Fruit fly (Drosophila melanogaster) whole organism, embryonic: Measurements from ENCODE around the gene Hel25E.
A peak's percentile ranks its signal among the peaks of the same experiment; 100 is the strongest.

Source experiments
- B-H1 ChIP-seq: fragments of 200-800 bp; sonication (Bioruptor generic); IDR thresholded peaks from 3 replicates; pipeline ENCODE4 v1.3.6; 2022; ENCODE audit warnings: missing biosample characterization, missing genetic modification characterization
- BEAF-32 ChIP-seq: fragments of 200-800 bp; sonication (Bioruptor generic); optimal IDR thresholded peaks from 3 replicates; lab custom pipeline; 2017; ENCODE audit warnings: missing biosample characterization, missing genetic modification characterization, mild to moderate bottlenecking, moderate library complexity, missing genetic modification reagents
- Bdp1 ChIP-seq: fragments of 200-800 bp; sonication (Bioruptor generic); optimal IDR thresholded peaks from 3 replicates; lab custom pipeline; 2016; ENCODE audit warnings: missing biosample characterization, missing genetic modification characterization
- CG10321 ChIP-seq: fragments of 200-800 bp; sonication (Bioruptor generic); IDR thresholded peaks from 2 replicates; pipeline ENCODE4 v1.3.6; 2022; ENCODE audit warnings: missing biosample characterization, missing genetic modification characterization
- CG10366 ChIP-seq: fragments of 200-800 bp; sonication (Bioruptor generic); IDR thresholded peaks from 2 replicates; pipeline ENCODE4 v1.3.6; 2022; ENCODE audit warnings: missing biosample characterization, missing genetic modification characterization
- CG10431 ChIP-seq: fragments of 200-800 bp; sonication (Bioruptor generic); optimal IDR thresholded peaks from 3 replicates; lab custom pipeline; 2018; ENCODE audit warnings: missing biosample characterization, mild to moderate bottlenecking, missing genetic modification characterization
- CG10959 ChIP-seq: fragments of 200-800 bp; sonication (Bioruptor generic); IDR thresholded peaks from 2 replicates; pipeline ENCODE4 v1.3.6; 2022; ENCODE audit warnings: missing biosample characterization, missing genetic modification characterization
- CG12236 ChIP-seq: fragments of 200-800 bp; sonication (Bioruptor generic); optimal IDR thresholded peaks from 2 replicates; lab custom pipeline; 2016; ENCODE audit warnings: missing biosample characterization, missing genetic modification characterization
- CG12299 ChIP-seq: fragments of 200-800 bp; sonication (Bioruptor generic); optimal IDR thresholded peaks from 2 replicates; lab custom pipeline; 2018; ENCODE audit warnings: missing biosample characterization, mild to moderate bottlenecking, missing genetic modification characterization
- CG17328 ChIP-seq: fragments of 200-800 bp; sonication (Bioruptor generic); IDR thresholded peaks from 2 replicates; pipeline ENCODE4 v1.3.6; 2022; ENCODE audit warnings: missing biosample characterization, missing genetic modification characterization
- CG30403 ChIP-seq: fragments of 200-800 bp; sonication (Bioruptor generic); optimal IDR thresholded peaks from 3 replicates; lab custom pipeline; 2016; ENCODE audit warnings: missing biosample characterization, missing genetic modification characterization
- CG31388 ChIP-seq: fragments of 200-800 bp; sonication (Bioruptor generic); optimal IDR thresholded peaks from 2 replicates; lab custom pipeline; 2016; ENCODE audit warnings: missing biosample characterization, missing genetic modification characterization
- CG32767 ChIP-seq: fragments of 200-800 bp; sonication (Bioruptor generic); IDR thresholded peaks from 2 replicates; pipeline ENCODE4 v1.3.6; 2022; ENCODE audit warnings: missing biosample characterization, missing genetic modification characterization
- CG4730 ChIP-seq: fragments of 200-800 bp; sonication (Bioruptor generic); IDR thresholded peaks from 2 replicates; pipeline ENCODE4 v1.3.6; 2022; ENCODE audit warnings: missing biosample characterization, missing genetic modification characterization
- CG5953 ChIP-seq: fragments of 200-800 bp; sonication (Bioruptor generic); IDR thresholded peaks from 2 replicates; pipeline ENCODE4 v1.3.6; 2022; ENCODE audit warnings: missing biosample characterization, missing genetic modification characterization
- CG6683 ChIP-seq: fragments of 200-800 bp; sonication (Bioruptor generic); optimal IDR thresholded peaks from 2 replicates; lab custom pipeline; 2017; ENCODE audit warnings: missing biosample characterization, mild to moderate bottlenecking, missing genetic modification characterization, missing genetic modification reagents
- CG9876 ChIP-seq: fragments of 200-800 bp; sonication (Bioruptor generic); optimal IDR thresholded peaks from 2 replicates; lab custom pipeline; 2016; ENCODE audit warnings: missing biosample characterization, missing genetic modification characterization
- CkIIα-i1 ChIP-seq: fragments of 200-800 bp; sonication (Bioruptor generic); IDR thresholded peaks from 2 replicates; pipeline ENCODE4 v1.3.6; 2022; ENCODE audit warnings: missing biosample characterization, missing genetic modification characterization
- CoRest ChIP-seq: fragments of 200-800 bp; sonication (Bioruptor generic); optimal IDR thresholded peaks from 3 replicates; lab custom pipeline; 2018; ENCODE audit warnings: missing biosample characterization, mild to moderate bottlenecking, missing genetic modification characterization, moderate library complexity
- D19B ChIP-seq: fragments of 200-800 bp; sonication (Bioruptor generic); optimal IDR thresholded peaks from 2 replicates; lab custom pipeline; 2017; ENCODE audit warnings: missing biosample characterization, mild to moderate bottlenecking, missing genetic modification characterization
- Dbx ChIP-seq: fragments of 200-800 bp; sonication (Bioruptor generic); IDR thresholded peaks from 3 replicates; pipeline ENCODE4 v1.3.6; 2022; ENCODE audit warnings: missing biosample characterization, missing genetic modification characterization
- Dek ChIP-seq: fragments of 200-800 bp; sonication (Bioruptor generic); optimal IDR thresholded peaks from 3 replicates; lab custom pipeline; 2019; ENCODE audit warnings: missing biosample characterization, mild to moderate bottlenecking, missing genetic modification characterization, moderate library complexity
- E2f1 ChIP-seq: fragments of 200-800 bp; sonication (Bioruptor generic); IDR thresholded peaks from 2 replicates; pipeline ENCODE4 v1.3.6; 2022; ENCODE audit warnings: missing biosample characterization, missing genetic modification characterization
- Ets65A ChIP-seq: fragments of 200-800 bp; sonication (Bioruptor generic); peaks from one replicate; lab custom pipeline; 2016; ENCODE audit warnings: missing biosample characterization, missing genetic modification characterization
- Fer3 ChIP-seq: fragments of 200-800 bp; sonication (Bioruptor generic); optimal IDR thresholded peaks from 2 replicates; lab custom pipeline; 2018; ENCODE audit warnings: missing biosample characterization, mild to moderate bottlenecking, missing genetic modification characterization, moderate library complexity
- Gug ChIP-seq: fragments of 200-800 bp; sonication (Bioruptor generic); IDR thresholded peaks from 4 replicates; pipeline ENCODE4 v1.3.6; 2022; ENCODE audit warnings: missing biosample characterization, missing genetic modification characterization
- HHEX ChIP-seq: fragments of 200-800 bp; sonication (Bioruptor generic); optimal IDR thresholded peaks from 3 replicates; lab custom pipeline; 2017; ENCODE audit warnings: missing biosample characterization, mild to moderate bottlenecking, missing genetic modification characterization, missing genetic modification reagents
- Hand ChIP-seq: fragments of 200-800 bp; sonication (Bioruptor generic); optimal IDR thresholded peaks from 2 replicates; lab custom pipeline; 2017; ENCODE audit warnings: mild to moderate bottlenecking, missing biosample characterization, missing genetic modification reagents, missing genetic modification characterization
- HmgD ChIP-seq: fragments of 200-800 bp; sonication (Bioruptor generic); optimal IDR thresholded peaks from 3 replicates; lab custom pipeline; 2016; ENCODE audit warnings: missing biosample characterization, missing genetic modification characterization
- Hmr ChIP-seq: fragments of 200-800 bp; sonication (Bioruptor generic); optimal IDR thresholded peaks from 3 replicates; lab custom pipeline; 2017; ENCODE audit warnings: mild to moderate bottlenecking, missing biosample characterization, missing genetic modification reagents, missing genetic modification characterization
- Meics ChIP-seq: fragments of 200-800 bp; sonication (Bioruptor generic); optimal IDR thresholded peaks from 2 replicates; lab custom pipeline; 2017; ENCODE audit warnings: missing biosample characterization, mild to moderate bottlenecking, missing genetic modification characterization
- NC2α ChIP-seq: fragments of 200-800 bp; sonication (Bioruptor generic); optimal IDR thresholded peaks from 2 replicates; lab custom pipeline; 2016; ENCODE audit warnings: missing biosample characterization, missing genetic modification characterization
- Poxn ChIP-seq: fragments of 200-800 bp; sonication (Bioruptor generic); IDR thresholded peaks from 2 replicates; pipeline ENCODE4 v1.3.6; 2022; ENCODE audit warnings: missing biosample characterization, missing genetic modification characterization
- Rx ChIP-seq: fragments of 200-800 bp; sonication (Bioruptor generic); IDR thresholded peaks from 2 replicates; pipeline ENCODE4 v1.3.6; 2022; ENCODE audit warnings: missing biosample characterization, missing genetic modification characterization
- aop ChIP-seq: fragments of 200-800 bp; sonication (Bioruptor generic); IDR thresholded peaks from 2 replicates; pipeline ENCODE4 v1.3.6; 2022; ENCODE audit warnings: missing biosample characterization, missing genetic modification characterization
- ftz-f1 ChIP-seq: fragments of 200-800 bp; sonication (Bioruptor generic); optimal IDR thresholded peaks from 2 replicates; lab custom pipeline; 2016; ENCODE audit warnings: missing biosample characterization, missing genetic modification characterization
- hb ChIP-seq: fragments of 200-800 bp; sonication (Bioruptor generic); IDR thresholded peaks from 3 replicates; pipeline ENCODE4 v1.3.6; 2022; ENCODE audit warnings: missing biosample characterization, missing genetic modification characterization; ENCODE audit not compliant: partially characterized antibody
- ind ChIP-seq: fragments of 200-800 bp; sonication (Bioruptor generic); optimal IDR thresholded peaks from 3 replicates; lab custom pipeline; 2016; ENCODE audit warnings: missing biosample characterization, missing genetic modification characterization
- ken ChIP-seq: fragments of 200-800 bp; sonication (Bioruptor generic); IDR thresholded peaks from 3 replicates; pipeline ENCODE4 v1.3.6; 2022; ENCODE audit warnings: missing biosample characterization, missing genetic modification characterization
- lilli ChIP-seq: fragments of 200-800 bp; sonication (Bioruptor generic); optimal IDR thresholded peaks from 3 replicates; lab custom pipeline; 2016; ENCODE audit warnings: missing biosample characterization, missing genetic modification characterization
- lmd ChIP-seq: fragments of 200-800 bp; sonication (Bioruptor generic); IDR thresholded peaks from 2 replicates; pipeline ENCODE4 v1.3.6; 2022; ENCODE audit warnings: missing biosample characterization, missing genetic modification characterization
- pfk ChIP-seq: fragments of 200-800 bp; sonication (Bioruptor generic); optimal IDR thresholded peaks from 2 replicates; lab custom pipeline; 2018; ENCODE audit warnings: missing biosample characterization, mild to moderate bottlenecking, missing genetic modification characterization, moderate library complexity
- pnt ChIP-seq: fragments of 200-800 bp; sonication (Bioruptor generic); optimal IDR thresholded peaks from 3 replicates; lab custom pipeline; 2016; ENCODE audit warnings: missing biosample characterization, missing genetic modification characterization
- pros ChIP-seq: fragments of 200-800 bp; sonication (Bioruptor generic); optimal IDR thresholded peaks from 3 replicates; lab custom pipeline; 2019; ENCODE audit warnings: missing biosample characterization, mild to moderate bottlenecking, missing genetic modification characterization, moderate library complexity
- sc ChIP-seq, 3 experiments: fragments of >200 bp in 2 of 3; fragments of 200-800 bp in 1 of 3; sonication (Bioruptor generic) in 1 of 3; optimal IDR thresholded peaks; 2 replicates in 2 of 3; 3 replicates in 1 of 3; lab custom pipeline; 2017; ENCODE audit warnings: mild to moderate bottlenecking in 1 of 3, missing biosample characterization in 1 of 3, missing genetic modification characterization in 1 of 3, missing genetic modification reagents in 1 of 3
- sima ChIP-seq: fragments of 200-800 bp; sonication (Bioruptor generic); optimal IDR thresholded peaks from 2 replicates; lab custom pipeline; 2016; ENCODE audit warnings: missing biosample characterization, missing genetic modification characterization
- slp2 ChIP-seq: fragments of 200-800 bp; sonication (Bioruptor generic); optimal IDR thresholded peaks from 2 replicates; lab custom pipeline; 2016; ENCODE audit warnings: missing biosample characterization, missing genetic modification characterization
- tin ChIP-seq: fragments of 200-800 bp; sonication (Bioruptor generic); optimal IDR thresholded peaks from 3 replicates; lab custom pipeline; 2016; ENCODE audit warnings: missing biosample characterization, missing genetic modification characterization
- tio ChIP-seq: fragments of 200-800 bp; sonication (Bioruptor generic); optimal IDR thresholded peaks from 2 replicates; lab custom pipeline; 2017; ENCODE audit warnings: missing biosample characterization, missing genetic modification characterization, inconsistent platforms
- unc-4 ChIP-seq: fragments of 200-800 bp; sonication (Bioruptor generic); IDR thresholded peaks from 2 replicates; pipeline ENCODE4 v1.3.6; 2022; ENCODE audit warnings: missing biosample characterization, missing genetic modification characterization; ENCODE audit not compliant: partially characterized antibody
- usp ChIP-seq: fragments of >200 bp; optimal IDR thresholded peaks from 2 replicates; lab custom pipeline; 2017; ENCODE audit warnings: missing biosample characterization, missing genetic modification characterization
- z ChIP-seq: fragments of 200-800 bp; sonication (Bioruptor generic); IDR thresholded peaks from 3 replicates; pipeline ENCODE4 v1.3.6; 2022; ENCODE audit warnings: missing biosample characterization, missing genetic modification characterization

The Hel25E gene

dm6 chr2L:5569503-5569902, 27.4 kb upstream of the Hel25E start (continued):
- TF ChIP-seq HHEX (GFP tag; lab: Kevin White, UChicago): peak; percentile 24
- TF ChIP-seq Meics: peak; percentile 58
- TF ChIP-seq CG12236 (GFP tag; lab: Kevin White, UChicago): no peak
- no peak for TF ChIP-seq CG9876 (GFP tag; lab: Kevin White, UChicago)
- TF ChIP-seq CG10959 (GFP tag; lab: Robert Waterston, UW): no peak
- no peak for TF ChIP-seq hb
- TF ChIP-seq CG10366 (GFP tag; lab: Robert Waterston, UW): peak; percentile 36; the same call in 1 of the 2 replicates
- no peak for TF ChIP-seq slp2 (GFP tag; lab: Kevin White, UChicago)
- no peak for TF ChIP-seq CG6683 (GFP tag; lab: Kevin White, UChicago)
- TF ChIP-seq Hand: peak; percentile 15
- TF ChIP-seq ind (GFP tag; lab: Kevin White, UChicago): peak; percentile 27
- TF ChIP-seq Poxn (GFP tag; lab: Robert Waterston, UW): no peak
- no peak for TF ChIP-seq usp (GFP tag; lab: Kevin White, UChicago)
- no peak for TF ChIP-seq CG10321 (GFP tag; lab: Robert Waterston, UW)
- TF ChIP-seq pfk (GFP tag; lab: Kevin White, UChicago): no peak
- peak; percentile 43; the same call in 1 of the 2 replicates for TF ChIP-seq CG17328
- peak; percentile 38 for TF ChIP-seq Hmr (GFP tag; lab: Kevin White, UChicago)
- TF ChIP-seq Dbx (GFP tag; lab: Robert Waterston, UW): no peak
- no peak for TF ChIP-seq sima (GFP tag; lab: Kevin White, UChicago)
- TF ChIP-seq CG12299: no peak
- no peak for TF ChIP-seq CG10431
- peak; percentile 46; the same call in 1 of the 2 replicates for TF ChIP-seq lmd (GFP tag; lab: Robert Waterston, UW)
- TF ChIP-seq Gug: 0 out of 4 replicates have a peak, but pooled peaks have one; percentile 17
- TF ChIP-seq CoRest (tag; lab: Kevin White, UChicago): peak; percentile 27
- TF ChIP-seq tio (GFP tag; lab: Kevin White, UChicago): no peak
- no peak for TF ChIP-seq Rx
- no peak for TF ChIP-seq BEAF-32 (GFP tag; lab: Kevin White, UChicago)
- peak; percentile 23 for TF ChIP-seq Fer3
- TF ChIP-seq ken (GFP tag; lab: Robert Waterston, UW): no peak
- TF ChIP-seq tin (GFP tag; lab: Kevin White, UChicago): no peak
- peak; percentile 30 for TF ChIP-seq CG30403 (GFP tag; lab: Kevin White, UChicago)
- no peak for TF ChIP-seq CG4730
- TF ChIP-seq CkIIα-i1 (GFP tag; lab: Robert Waterston, UW): no peak
- TF ChIP-seq lilli (GFP tag; lab: Kevin White, UChicago): peak; percentile 32
- no peak for TF ChIP-seq pros (GFP tag; lab: Kevin White, UChicago)
- no peak for TF ChIP-seq CG32767 (GFP tag; lab: Robert Waterston, UW)
- TF ChIP-seq ftz-f1 (GFP tag; lab: Kevin White, UChicago): no peak
- no peak for TF ChIP-seq pnt (GFP tag; lab: Kevin White, UChicago)
- TF ChIP-seq CG5953: no peak
- TF ChIP-seq HmgD (GFP tag; lab: Kevin White, UChicago): no peak
- no peak for TF ChIP-seq NC2α
- TF ChIP-seq z: no peak
- no peak for TF ChIP-seq sc (optimal IDR thresholded peaks at IDR 0.05; lab: Kevin White, UChicago)
- no peak for TF ChIP-seq sc (GFP tag; optimal IDR thresholded peaks at IDR 0.05; lab: Kevin White, UChicago)
- TF ChIP-seq D19B (GFP tag; lab: Kevin White, UChicago): no peak
- no peak for TF ChIP-seq CG31388
- no peak for TF ChIP-seq B-H1 (GFP tag; lab: Robert Waterston, UW)
- no peak for TF ChIP-seq unc-4 (GFP tag; lab: Robert Waterston, UW)
- no peak for TF ChIP-seq Bdp1
- TF ChIP-seq Ets65A (GFP tag; lab: Kevin White, UChicago): peak; percentile 93
- TF ChIP-seq aop (GFP tag; lab: Robert Waterston, UW): no peak
- TF ChIP-seq E2f1: no peak
- TF ChIP-seq Dek (tag; lab: Kevin White, UChicago): peak; percentile 22
